Fruit fly (Drosophila melanogaster): ENCODE data around the gene CG7322.

CG7322 gene

dm6 chrX:18834399-18834798 is 23.2 kb downstream of the CG7322 start (continued):
- TF ChIP-seq CG11695 (GFP tag; IDR thresholded peaks at IDR 0.05) = peak; percentile 48; the same call in 1 of the 3 replicates
- no peak for TF ChIP-seq jing (GFP tag; optimal IDR thresholded peaks at IDR 0.05)
- TF ChIP-seq Dfd (GFP tag; optimal IDR thresholded peaks at IDR 0.05) = no peak
- no peak for TF ChIP-seq sim (GFP tag; IDR thresholded peaks at IDR 0.05)
- TF ChIP-seq gcm (GFP tag; optimal IDR thresholded peaks at IDR 0.05) = no peak
- TF ChIP-seq CG13424 (tag; optimal IDR thresholded peaks at IDR 0.05) = no peak
- peak; percentile 15 for TF ChIP-seq nmo (GFP tag; optimal IDR thresholded peaks at IDR 0.05)
- no peak for TF ChIP-seq ssp (GFP tag; IDR thresholded peaks at IDR 0.05)
- no peak for TF ChIP-seq TFAM (GFP tag; optimal IDR thresholded peaks at IDR 0.05)
- TF ChIP-seq seq (GFP tag; IDR thresholded peaks at IDR 0.05) = no peak
- no peak for TF ChIP-seq CG17568 (GFP tag; optimal IDR thresholded peaks at IDR 0.05)
- no peak for TF ChIP-seq dan (GFP tag; IDR thresholded peaks at IDR 0.05)
- TF ChIP-seq CG7271 (tag; optimal IDR thresholded peaks at IDR 0.05) = no peak
- TF ChIP-seq CG8924 (tag; optimal IDR thresholded peaks at IDR 0.05) = no peak
- no peak for TF ChIP-seq Dad (GFP tag; optimal IDR thresholded peaks at IDR 0.05)
- 0 out of 3 replicates have a peak, but pooled peaks have one; percentile 22 for TF ChIP-seq CG14050 (GFP tag; IDR thresholded peaks at IDR 0.05)
- no peak for TF ChIP-seq dmrt11E (tag; optimal IDR thresholded peaks at IDR 0.05)
- TF ChIP-seq wdn (GFP tag; IDR thresholded peaks at IDR 0.05) = no peak
- no peak for TF ChIP-seq sens-2 (GFP tag; IDR thresholded peaks at IDR 0.05)
- TF ChIP-seq disco-r (GFP tag; optimal IDR thresholded peaks at IDR 0.05) = no peak
- no peak for TF ChIP-seq dysf (GFP tag; IDR thresholded peaks at IDR 0.05)
- peak; percentile 87 for TF ChIP-seq D19B (GFP tag; optimal IDR thresholded peaks at IDR 0.05)
- no peak for TF ChIP-seq Atf3 (GFP tag; optimal IDR thresholded peaks at IDR 0.05)
- no peak for TF ChIP-seq CG17385 (GFP tag; optimal IDR thresholded peaks at IDR 0.05)
- TF ChIP-seq CG10321 (GFP tag; IDR thresholded peaks at IDR 0.05) = no peak
- TF ChIP-seq ewg (GFP tag; optimal IDR thresholded peaks at IDR 0.05) = no peak
- no peak for TF ChIP-seq Tbp (GFP tag; optimal IDR thresholded peaks at IDR 0.05)
- no peak for TF ChIP-seq Sry-δ (GFP tag; optimal IDR thresholded peaks at IDR 0.05)
- TF ChIP-seq vvl (GFP tag; IDR thresholded peaks at IDR 0.05) = peak; percentile 51; the same call in 1 of the 2 replicates
- TF ChIP-seq Jarid2 (GFP tag; optimal IDR thresholded peaks at IDR 0.05) = no peak
- no peak for TF ChIP-seq pros (GFP tag; optimal IDR thresholded peaks at IDR 0.05)
- no peak for TF ChIP-seq pnt (GFP tag; optimal IDR thresholded peaks at IDR 0.05)
- no peak for TF ChIP-seq Nf-YC (tag; optimal IDR thresholded peaks at IDR 0.05)
- no peak for TF ChIP-seq ERR (GFP tag; optimal IDR thresholded peaks at IDR 0.05)
- no peak for TF ChIP-seq peb (GFP tag; IDR thresholded peaks at IDR 0.05)
- no peak for TF ChIP-seq Hmr (GFP tag; optimal IDR thresholded peaks at IDR 0.05)
- TF ChIP-seq salm (tag; optimal IDR thresholded peaks at IDR 0.05) = no peak
- TF ChIP-seq zfh2 (GFP tag; optimal IDR thresholded peaks at IDR 0.05) = no peak
- no peak for TF ChIP-seq CG2116 (GFP tag; optimal IDR thresholded peaks at IDR 0.05)
- no peak for TF ChIP-seq NFAT (GFP tag; IDR thresholded peaks at IDR 0.05)
- no peak for TF ChIP-seq CG6813 (GFP tag; optimal IDR thresholded peaks at IDR 0.05)
- TF ChIP-seq Doc3 (GFP tag; IDR thresholded peaks at IDR 0.05; ENCODE audit: partially characterized antibody) = no peak
- TF ChIP-seq CG30020 (tag; optimal IDR thresholded peaks at IDR 0.05) = no peak
- TF ChIP-seq Dip2 (GFP tag; IDR thresholded peaks at IDR 0.05) = no peak
- no peak for TF ChIP-seq Lhr (GFP tag; optimal IDR thresholded peaks at IDR 0.05)
- no peak for TF ChIP-seq ro (GFP tag; IDR thresholded peaks at IDR 0.05)
- TF ChIP-seq Mad (GFP tag; optimal IDR thresholded peaks at IDR 0.05) = no peak
- no peak for TF ChIP-seq luna (GFP tag; optimal IDR thresholded peaks at IDR 0.05)
- no peak for TF ChIP-seq CG12236 (GFP tag; optimal IDR thresholded peaks at IDR 0.05)
- no peak for TF ChIP-seq CG16815 (GFP tag; optimal IDR thresholded peaks at IDR 0.05)
- no peak for TF ChIP-seq CTCF (GFP tag; optimal IDR thresholded peaks at IDR 0.05)
- TF ChIP-seq unpg (GFP tag; optimal IDR thresholded peaks at IDR 0.05) = no peak
- TF ChIP-seq nom (GFP tag; optimal IDR thresholded peaks at IDR 0.05) = no peak
